Fruit fly (Drosophila melanogaster): ENCODE data around the gene Nop56.

The Nop56 gene

DNA sequence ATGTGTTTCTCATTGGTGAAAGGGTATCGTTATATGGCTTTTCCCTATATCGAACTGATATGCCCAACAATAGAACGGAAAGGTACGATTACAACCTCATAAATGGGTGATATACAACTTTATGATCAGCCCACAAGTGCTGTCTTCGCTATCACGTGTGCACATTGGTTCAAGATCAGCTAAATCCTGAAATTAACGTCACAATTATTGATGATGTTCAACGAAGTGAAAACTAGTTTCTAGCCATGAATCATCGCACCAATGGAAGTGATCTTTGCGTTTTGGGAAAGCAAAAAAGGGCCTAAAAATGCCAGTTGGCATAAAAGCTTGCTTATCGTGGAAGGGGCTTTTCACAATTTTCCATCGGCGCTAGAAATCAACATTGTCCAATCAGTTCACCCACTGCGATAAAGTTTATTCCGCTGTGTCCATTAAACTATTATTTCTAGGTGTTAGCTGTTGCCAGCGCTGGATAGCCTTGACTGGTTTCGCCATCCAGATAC lies 43.8 kb upstream of the Nop56 start, which contains the start of gene CG7054 (continued):
- TF ChIP-seq HLH3B (GFP tag; IDR thresholded peaks at IDR 0.05) (no peak), Nf-YB (GFP tag; optimal IDR thresholded peaks at IDR 0.05) (peak; percentile 29), vvl (GFP tag; IDR thresholded peaks at IDR 0.05) (no peak), Hey (tag; optimal IDR thresholded peaks at IDR 0.05) (no peak), tgo (GFP tag; IDR thresholded peaks at IDR 0.05) (no peak), CG32767 (GFP tag; IDR thresholded peaks at IDR 0.05) (no peak), kay (GFP tag; optimal IDR thresholded peaks at IDR 0.05) (peak; percentile 90), Ets65A (GFP tag) (no peak), inv (GFP tag; IDR thresholded peaks at IDR 0.05; ENCODE audit: partially characterized antibody) (no peak), H15 (GFP tag; IDR thresholded peaks at IDR 0.05) (no peak), CG7556 (GFP tag; optimal IDR thresholded peaks at IDR 0.05) (peak; percentile 29), tll (GFP tag; optimal IDR thresholded peaks at IDR 0.05) (no peak), grau (tag; optimal IDR thresholded peaks at IDR 0.05) (peak; percentile 35), CG6791 (GFP tag; IDR thresholded peaks at IDR 0.05; ENCODE audit: partially characterized antibody) (no peak), phol (tag; optimal IDR thresholded peaks at IDR 0.05) (no peak), slp2 (GFP tag; optimal IDR thresholded peaks at IDR 0.05) (no peak), zfh2 (GFP tag; optimal IDR thresholded peaks at IDR 0.05) (no peak), tna (GFP tag; IDR thresholded peaks at IDR 0.05; ENCODE audit: partially characterized antibody) (no peak), exex (tag; optimal IDR thresholded peaks at IDR 0.05) (peak; percentile 84), NC2β (GFP tag; optimal IDR thresholded peaks at IDR 0.05) (no peak), insv (GFP tag; optimal IDR thresholded peaks at IDR 0.05) (no peak), YL-1 (GFP tag; optimal IDR thresholded peaks at IDR 0.05) (peak; percentile 25), CG8924 (tag; optimal IDR thresholded peaks at IDR 0.05) (no peak), CG9727 (GFP tag; optimal IDR thresholded peaks at IDR 0.05) (no peak), CG18764 (GFP tag; optimal IDR thresholded peaks at IDR 0.05) (no peak), CG10321 (GFP tag; IDR thresholded peaks at IDR 0.05) (0 out of 2 replicates have a peak, but pooled peaks have one; percentile 20), Gsc (GFP tag; IDR thresholded peaks at IDR 0.05) (no peak), wek (GFP tag; optimal IDR thresholded peaks at IDR 0.05) (peak; percentile 9), repo (GFP tag; optimal IDR thresholded peaks at IDR 0.05) (no peak), CG33557 (GFP tag; optimal IDR thresholded peaks at IDR 0.05) (no peak), sob (GFP tag; IDR thresholded peaks at IDR 0.05) (peak; percentile 22; the same call in 1 of the 2 replicates), crp (GFP tag; optimal IDR thresholded peaks at IDR 0.05) (no peak), maf-S (GFP tag; optimal IDR thresholded peaks at IDR 0.05) (no peak), hkb (optimal IDR thresholded peaks at IDR 0.05) (no peak), hkb (GFP tag; IDR thresholded peaks at IDR 0.05) (no peak), Oaz (GFP tag; IDR thresholded peaks at IDR 0.05) (no peak), CG31441 (GFP tag; IDR thresholded peaks at IDR 0.05) (0 out of 2 replicates have a peak, but pooled peaks have one; percentile 12), CG7928 (GFP tag; optimal IDR thresholded peaks at IDR 0.05) (no peak), CG8765 (GFP tag; IDR thresholded peaks at IDR 0.05) (no peak), CG6854 (GFP tag; optimal IDR thresholded peaks at IDR 0.05) (peak; percentile 17), NK7.1 (GFP tag; optimal IDR thresholded peaks at IDR 0.05) (no peak), NfI (GFP tag; optimal IDR thresholded peaks at IDR 0.05) (peak; percentile 48), CG17385 (GFP tag; optimal IDR thresholded peaks at IDR 0.05) (peak; percentile 20), stc (GFP tag; IDR thresholded peaks at IDR 0.05) (no peak), CG31388 (GFP tag; optimal IDR thresholded peaks at IDR 0.05) (no peak), Doc3 (GFP tag; IDR thresholded peaks at IDR 0.05; ENCODE audit: partially characterized antibody) (0 out of 3 replicates have a peak, but pooled peaks have one; percentile 18), CG13296 (GFP tag; optimal IDR thresholded peaks at IDR 0.05) (peak; percentile 45), CG34376 (GFP tag; optimal IDR thresholded peaks at IDR 0.05) (peak; percentile 91), CG9797 (GFP tag; optimal IDR thresholded peaks at IDR 0.05) (no peak), ci (GFP tag; IDR thresholded peaks at IDR 0.05) (peak; percentile 42; the same call in 1 of the 3 replicates), CG3995 (GFP tag; optimal IDR thresholded peaks at IDR 0.05) (peak; percentile 1)

Measured in whole organism, embryonic.